Fruit fly (Drosophila melanogaster) ovary, adult (tissue): Measurements from ENCODE around the gene CG12106.

Source experiments
- CG17801 ChIP-seq: fragments of 200-800 bp; optimal IDR thresholded peaks from 2 replicates; lab custom pipeline; 2019; ENCODE audit warnings: missing biosample characterization, mild to moderate bottlenecking, missing genetic modification characterization, moderate library complexity; ENCODE audit not compliant: partially characterized antibody

The CG12106 gene

dm6 chrX:9191357-9191756, 2.3 kb upstream of the CG12106 start, which contains the start of gene CG12057:
CG12057 (plus strand) TSS chrX:9191657.
- no peak for TF ChIP-seq CG17801 (GFP tag; lab: Kevin White, UChicago)

- TF ChIP-seq CG17801 (GFP tag; lab: Kevin White, UChicago) = no peak
Measured at dm6 chrX:9192429-9192828, 1.3 kb upstream of the CG12106 start, which contains the start of gene CG12056. CG12056 (plus strand) TSS chrX:9192669.

- TF ChIP-seq CG17801 (GFP tag; lab: Kevin White, UChicago) = no peak
Measured at dm6 chrX:9195311-9195710, 1.6 kb downstream of the CG12106 start.

dm6 chrX:9196362-9196761, 2.7 kb downstream of the CG12106 start, which contains the start of gene CG12118:
CG12118 (minus strand) TSS chrX:9196414.
- peak; percentile 89 for TF ChIP-seq CG17801 (GFP tag; lab: Kevin White, UChicago)

- no peak for TF ChIP-seq CG17801 (GFP tag; lab: Kevin White, UChicago)
Measured at dm6 chrX:9200234-9200633, 6.5 kb downstream of the CG12106 start.

- no peak for TF ChIP-seq CG17801 (GFP tag; lab: Kevin White, UChicago)
Measured at dm6 chrX:9201080-9201479, 7.4 kb downstream of the CG12106 start.

dm6 chrX:9201866-9202681, 8.4 kb downstream of the CG12106 start:
- peak; percentile 49 for TF ChIP-seq CG17801 (GFP tag; lab: Kevin White, UChicago)

- TF ChIP-seq CG17801 (GFP tag; lab: Kevin White, UChicago) = no peak
Measured at dm6 chrX:9210787-9211186, 17.1 kb downstream of the CG12106 start, which contains the start of gene SmydA-9. SmydA-9 (minus strand) TSS chrX:9210887.

dm6 chrX:9214576-9214975, 20.9 kb downstream of the CG12106 start, which contains the start of gene Obp8a:
Obp8a (plus strand) TSS chrX:9214876.
- no peak for TF ChIP-seq CG17801 (GFP tag; lab: Kevin White, UChicago)

dm6 chrX:9215485-9215884, 21.8 kb downstream of the CG12106 start, which contains the start of gene CG15368:
CG15368 (plus strand) TSS chrX:9215785.
- no peak for TF ChIP-seq CG17801 (GFP tag; lab: Kevin White, UChicago)

dm6 chrX:9216572-9216971, 22.9 kb downstream of the CG12106 start, which contains the start of gene CG15369:
CG15369 (plus strand) TSS chrX:9216872.
- no peak for TF ChIP-seq CG17801 (GFP tag; lab: Kevin White, UChicago)

dm6 chrX:9220434-9220833, 26.7 kb downstream of the CG12106 start:
- TF ChIP-seq CG17801 (GFP tag; lab: Kevin White, UChicago) = no peak

- no peak for TF ChIP-seq CG17801 (GFP tag; lab: Kevin White, UChicago)
Measured at dm6 chrX:9223182-9223581, 29.5 kb downstream of the CG12106 start, which contains the start of gene t. t (minus strand) TSS chrX:9223257.

dm6 chrX:9224423-9224822, 30.7 kb downstream of the CG12106 start:
- TF ChIP-seq CG17801 (GFP tag; lab: Kevin White, UChicago) = no peak

- TF ChIP-seq CG17801 (GFP tag; lab: Kevin White, UChicago) = no peak
Measured at dm6 chrX:9225137-9225536, 31.4 kb downstream of the CG12106 start, which contains the start of gene CG15370. CG15370 (plus strand) TSS chrX:9225437.

- TF ChIP-seq CG17801 (GFP tag; lab: Kevin White, UChicago) = no peak
Measured at dm6 chrX:9226837-9227236, 33.1 kb downstream of the CG12106 start, which contains the start of gene Gr8a. Gr8a (plus strand) TSS chrX:9227137.
